Worm (Caenorhabditis elegans): Measurements from ENCODE around the gene Y41D4A.6.

DNA sequence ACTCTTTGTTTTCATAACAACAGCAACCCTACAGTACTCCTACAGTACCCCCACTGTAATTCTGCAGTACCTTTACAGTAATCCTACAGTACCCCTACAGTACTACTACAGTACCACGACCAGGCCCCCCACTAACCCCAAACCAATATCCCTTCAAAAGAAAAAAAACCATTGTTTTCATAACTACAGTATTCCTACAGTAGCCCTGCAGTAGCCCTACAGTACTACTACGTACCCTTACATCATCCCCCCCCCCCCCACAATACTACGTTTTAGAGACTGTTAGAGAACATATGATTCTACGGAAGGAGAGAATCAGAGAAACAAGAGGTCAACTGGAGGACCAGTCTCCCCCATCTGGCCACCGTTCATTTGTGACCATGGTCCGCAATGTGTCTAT is 8.2 kb upstream of the Y41D4A.6 start, which contains the start of gene Y41D4A.3:
- no peak for TF ChIP-seq ama-1 (optimal IDR thresholded peaks at IDR 0.05)
- no peak for TF ChIP-seq nhr-11 (tag; optimal IDR thresholded peaks at IDR 0.05)
- no peak for TF ChIP-seq nhr-12 (tag; optimal IDR thresholded peaks at IDR 0.05)
- TF ChIP-seq nhr-25 (tag; optimal IDR thresholded peaks at IDR 0.05): no peak
- TF ChIP-seq mdl-1 (tag; optimal IDR thresholded peaks at IDR 0.05): no peak
- TF ChIP-seq aly-2 (tag; optimal IDR thresholded peaks at IDR 0.05): no peak
- no peak for TF ChIP-seq nhr-77 (tag; optimal IDR thresholded peaks at IDR 0.05)
- TF ChIP-seq nhr-23 (tag; optimal IDR thresholded peaks at IDR 0.05): no peak
- no peak for TF ChIP-seq egl-27 (tag; optimal IDR thresholded peaks at IDR 0.05)
- TF ChIP-seq elt-1 (tag; optimal IDR thresholded peaks at IDR 0.05): no peak
- TF ChIP-seq nhr-76 (tag; optimal IDR thresholded peaks at IDR 0.05): no peak
- TF ChIP-seq ztf-11 (tag; optimal IDR thresholded peaks at IDR 0.05): no peak

All from whole organism, L3 larva.